Fruit fly (Drosophila melanogaster): ENCODE results near the gene CG3739.

Gene CG3739

dm6 chr3R:19393060-19393459, at the start of gene CG3739:
Gene CG3739, plus strand, starts transcription at chr3R:19393360.
- TF ChIP-seq cnc (optimal IDR thresholded peaks at IDR 0.05): no peak
- no peak for TF ChIP-seq CG7045 (GFP tag; optimal IDR thresholded peaks at IDR 0.05)
- no peak for TF ChIP-seq CG5204 (GFP tag; optimal IDR thresholded peaks at IDR 0.05)
- TF ChIP-seq CG33017 (tag; optimal IDR thresholded peaks at IDR 0.05): no peak
- no peak for TF ChIP-seq Crg-1 (GFP tag; optimal IDR thresholded peaks at IDR 0.05)
- no peak for TF ChIP-seq CG14711 (tag; optimal IDR thresholded peaks at IDR 0.05)
- no peak for TF ChIP-seq Mnt (GFP tag; optimal IDR thresholded peaks at IDR 0.05)
- TF ChIP-seq CG7101 (tag; optimal IDR thresholded peaks at IDR 0.05): no peak
- no peak for TF ChIP-seq bab1 (GFP tag; optimal IDR thresholded peaks at IDR 0.05)
- TF ChIP-seq kay (GFP tag; ENCODE audit: borderline replicate concordance): no peak
- no peak for TF ChIP-seq Clk (GFP tag; optimal IDR thresholded peaks at IDR 0.05)
- TF ChIP-seq ovo (GFP tag; optimal IDR thresholded peaks at IDR 0.05): no peak
- TF ChIP-seq CG12768 (GFP tag; optimal IDR thresholded peaks at IDR 0.05): no peak
- TF ChIP-seq Hr96 (GFP tag; optimal IDR thresholded peaks at IDR 0.05): no peak
- TF ChIP-seq cic (GFP tag; optimal IDR thresholded peaks at IDR 0.05): no peak
- no peak for TF ChIP-seq CG1620 (GFP tag; optimal IDR thresholded peaks at IDR 0.05)

dm6 chr3R:19343534-19344325, 49.4 kb upstream of the CG3739 start:
- no peak for TF ChIP-seq CG7101 (tag; optimal IDR thresholded peaks at IDR 0.05)
- no peak for TF ChIP-seq pad (GFP tag; optimal IDR thresholded peaks at IDR 0.05)
- TF ChIP-seq bab1 (GFP tag; optimal IDR thresholded peaks at IDR 0.05): no peak
- no peak for TF ChIP-seq CG14711 (tag; optimal IDR thresholded peaks at IDR 0.05)
- TF ChIP-seq Crg-1 (GFP tag; optimal IDR thresholded peaks at IDR 0.05): no peak
- no peak for TF ChIP-seq Mnt (GFP tag; optimal IDR thresholded peaks at IDR 0.05)
- TF ChIP-seq CG11617 (GFP tag; optimal IDR thresholded peaks at IDR 0.05): no peak
- no peak for TF ChIP-seq Hr96 (GFP tag; optimal IDR thresholded peaks at IDR 0.05)
- TF ChIP-seq CG7045 (GFP tag; optimal IDR thresholded peaks at IDR 0.05): no peak
- TF ChIP-seq cic (GFP tag; optimal IDR thresholded peaks at IDR 0.05): no peak
- no peak for TF ChIP-seq CG33017 (tag; optimal IDR thresholded peaks at IDR 0.05)
- TF ChIP-seq CG5204 (GFP tag; optimal IDR thresholded peaks at IDR 0.05): no peak
- no peak for TF ChIP-seq tj (GFP tag; optimal IDR thresholded peaks at IDR 0.05)
- no peak for TF ChIP-seq kay (GFP tag; ENCODE audit: borderline replicate concordance)

- no peak for TF ChIP-seq Mnt (GFP tag; optimal IDR thresholded peaks at IDR 0.05)
- no peak for TF ChIP-seq CG7045 (GFP tag; optimal IDR thresholded peaks at IDR 0.05)
- no peak for TF ChIP-seq CG5204 (GFP tag; optimal IDR thresholded peaks at IDR 0.05)
- no peak for TF ChIP-seq ovo (GFP tag; optimal IDR thresholded peaks at IDR 0.05)
- no peak for TF ChIP-seq cic (GFP tag; optimal IDR thresholded peaks at IDR 0.05)
These were observed 47.9 kb upstream of the CG3739 start for dm6 chr3R:19345214-19345613.

dm6 chr3R:19346532-19346931, 46.6 kb upstream of the CG3739 start:
- TF ChIP-seq toe (GFP tag; optimal IDR thresholded peaks at IDR 0.05) (no peak), CG11617 (GFP tag; optimal IDR thresholded peaks at IDR 0.05) (no peak), ovo (GFP tag; optimal IDR thresholded peaks at IDR 0.05) (no peak), Hr96 (GFP tag; optimal IDR thresholded peaks at IDR 0.05) (no peak), cic (GFP tag; optimal IDR thresholded peaks at IDR 0.05) (no peak), CG14711 (tag; optimal IDR thresholded peaks at IDR 0.05) (no peak), pad (GFP tag; optimal IDR thresholded peaks at IDR 0.05) (no peak), CG1620 (GFP tag; optimal IDR thresholded peaks at IDR 0.05) (no peak), Crg-1 (GFP tag; optimal IDR thresholded peaks at IDR 0.05) (no peak), tj (GFP tag; optimal IDR thresholded peaks at IDR 0.05) (no peak), CG7045 (GFP tag; optimal IDR thresholded peaks at IDR 0.05) (no peak), cnc (optimal IDR thresholded peaks at IDR 0.05) (no peak)

- TF ChIP-seq Mnt (GFP tag; optimal IDR thresholded peaks at IDR 0.05) (no peak), CG7101 (tag; optimal IDR thresholded peaks at IDR 0.05) (no peak), tj (GFP tag; optimal IDR thresholded peaks at IDR 0.05) (no peak), CG5204 (GFP tag; optimal IDR thresholded peaks at IDR 0.05) (no peak), cic (GFP tag; optimal IDR thresholded peaks at IDR 0.05) (no peak), CG11617 (GFP tag; optimal IDR thresholded peaks at IDR 0.05) (no peak), Hr96 (GFP tag; optimal IDR thresholded peaks at IDR 0.05) (no peak), CG14711 (tag; optimal IDR thresholded peaks at IDR 0.05) (no peak)
These were observed 45.5 kb upstream of the CG3739 start for dm6 chr3R:19347678-19348077.

- TF ChIP-seq CG14711 (tag; optimal IDR thresholded peaks at IDR 0.05): no peak
- TF ChIP-seq kay (GFP tag; ENCODE audit: borderline replicate concordance): no peak
These were observed 42.7 kb upstream of the CG3739 start for dm6 chr3R:19350375-19350943.

dm6 chr3R:19352121-19352520, 41.0 kb upstream of the CG3739 start:
- no peak for TF ChIP-seq kay (GFP tag; ENCODE audit: borderline replicate concordance)
- no peak for TF ChIP-seq Crg-1 (GFP tag; optimal IDR thresholded peaks at IDR 0.05)
- no peak for TF ChIP-seq Hr96 (GFP tag; optimal IDR thresholded peaks at IDR 0.05)
- no peak for TF ChIP-seq toe (GFP tag; optimal IDR thresholded peaks at IDR 0.05)
- TF ChIP-seq cnc (optimal IDR thresholded peaks at IDR 0.05): no peak
- TF ChIP-seq CG5204 (GFP tag; optimal IDR thresholded peaks at IDR 0.05): no peak
